Worm (Caenorhabditis elegans): ENCODE measurements around the gene dao-3.

- no peak for TF ChIP-seq sox-4 (tag; optimal IDR thresholded peaks at IDR 0.05)
- no peak for TF ChIP-seq madf-2 (tag; optimal IDR thresholded peaks at IDR 0.05)
- no peak for TF ChIP-seq rnt-1 (tag; optimal IDR thresholded peaks at IDR 0.05)
- no peak for TF ChIP-seq npax-4 (tag; optimal IDR thresholded peaks at IDR 0.05)
- no peak for TF ChIP-seq ama-1 (optimal IDR thresholded peaks at IDR 0.05)
- TF ChIP-seq elt-4 (tag; optimal IDR thresholded peaks at IDR 0.05), result no peak
- no peak for TF ChIP-seq pha-4 (tag; optimal IDR thresholded peaks at IDR 0.05)
- TF ChIP-seq C08G9.2 (tag; optimal IDR thresholded peaks at IDR 0.05), result no peak
- no peak for TF ChIP-seq ref-2 (tag; optimal IDR thresholded peaks at IDR 0.05)
- no peak for TF ChIP-seq eyg-1 (tag; optimal IDR thresholded peaks at IDR 0.05)
- TF ChIP-seq fkh-6 (tag; optimal IDR thresholded peaks at IDR 0.05), result no peak
- no peak for TF ChIP-seq K09A11.1 (tag; optimal IDR thresholded peaks at IDR 0.05; ENCODE audit: insufficient read depth)
These were observed 23.8 kb upstream of the dao-3 start, which contains the start of gene K07E3.1 for ce11 chrX:8110193-8110592.

Measured in whole organism, late embryonic.